Fruit fly (Drosophila melanogaster): ENCODE measurements around the gene Etfb.

DNA sequence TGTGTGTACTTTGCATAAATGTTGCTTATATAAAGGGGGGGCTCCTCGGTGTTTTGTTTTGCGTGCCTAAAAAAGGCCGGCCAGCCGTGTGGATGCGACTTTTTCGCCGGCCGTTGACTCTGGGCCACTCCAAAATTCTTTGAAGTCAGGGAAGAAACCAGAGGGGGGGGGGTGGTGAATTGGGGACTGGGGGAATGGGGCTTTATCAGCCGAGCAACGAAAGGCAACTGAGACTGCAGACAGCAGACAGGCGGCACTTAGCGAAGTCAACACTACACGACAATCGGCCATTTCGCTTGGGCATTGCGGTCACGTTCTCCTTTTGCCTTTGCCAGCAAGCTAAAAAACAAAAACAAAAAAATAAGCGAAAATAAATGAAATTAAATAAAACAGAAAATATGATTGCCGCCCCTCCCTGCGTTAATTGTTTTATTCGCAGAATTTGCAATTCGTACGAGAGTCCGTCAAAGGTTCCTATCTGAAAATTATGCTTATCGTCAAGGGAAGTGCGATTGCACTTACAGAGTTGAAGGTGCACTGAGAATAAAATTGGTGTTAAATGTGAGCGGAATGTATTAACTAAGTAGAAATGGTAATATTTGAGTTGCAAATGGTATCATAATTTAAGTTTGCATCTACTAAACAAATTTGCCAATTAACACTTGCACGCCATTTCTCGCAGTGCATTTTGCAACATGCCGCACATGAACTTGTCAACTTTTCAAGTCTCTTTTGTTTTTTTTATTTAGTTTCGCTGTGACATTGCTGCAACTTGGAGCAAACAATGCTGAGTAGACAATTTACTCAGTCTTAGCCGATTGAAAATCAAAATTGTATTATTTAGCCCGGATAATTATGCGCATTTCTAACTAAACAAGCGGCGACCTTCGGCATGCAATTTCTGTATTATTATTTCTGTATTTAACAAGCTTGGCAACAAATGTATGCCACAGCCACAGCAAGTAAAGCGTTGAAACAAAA, 16.4 kb downstream of the Etfb start:
- TF ChIP-seq CG12605 (GFP tag; IDR thresholded peaks at IDR 0.05), result no peak; the same call in 1 of the 2 replicates
- TF ChIP-seq fd96Ca (GFP tag; IDR thresholded peaks at IDR 0.05), result peak; percentile 74
- TF ChIP-seq Pif1B (GFP tag; optimal IDR thresholded peaks at IDR 0.05), result peak; percentile 77
- no peak for TF ChIP-seq CG10348 (GFP tag; IDR thresholded peaks at IDR 0.05)
- TF ChIP-seq CG34367 (tag; optimal IDR thresholded peaks at IDR 0.05), result no peak
- TF ChIP-seq CG13204 (GFP tag; optimal IDR thresholded peaks at IDR 0.05), result no peak
- TF ChIP-seq CG15710 (tag; optimal IDR thresholded peaks at IDR 0.05), result no peak
- peak; percentile 71 for TF ChIP-seq CG8159 (tag; optimal IDR thresholded peaks at IDR 0.05)
- peak; percentile 87 for TF ChIP-seq Pif1A (GFP tag; optimal IDR thresholded peaks at IDR 0.05)
- 0 out of 2 replicates have a peak, but pooled peaks have one; percentile 28 for TF ChIP-seq rn (GFP tag; IDR thresholded peaks at IDR 0.05)
- peak; percentile 53 for TF ChIP-seq CG8301 (tag; optimal IDR thresholded peaks at IDR 0.05)
- TF ChIP-seq D1 (tag; optimal IDR thresholded peaks at IDR 0.05), result no peak
- TF ChIP-seq CG4496 (GFP tag; IDR thresholded peaks at IDR 0.05), result peak; percentile 75

Measured in whole organism, pupa.